Worm (Caenorhabditis elegans) whole organism, L1 larva: ENCODE measurements around the gene dpy-17.

Experiments
- C34B4.2 ChIP-seq: sonication (generic microtip); optimal IDR thresholded peaks from 2 replicates; lab custom pipeline; 2017; ENCODE audit warnings: mild to moderate bottlenecking, missing genetic modification characterization, missing compliant biosample characterization
- aha-1 ChIP-seq: fragments of 150-350 bp; optimal IDR thresholded peaks from 2 replicates; lab custom pipeline; 2014; ENCODE audit warnings: missing biosample characterization, missing genetic modification characterization
- alr-1 ChIP-seq: fragments of 200-800 bp; sonication (Bioruptor generic); optimal IDR thresholded peaks from 2 replicates; lab custom pipeline; 2018; ENCODE audit warnings: borderline replicate concordance, mild to moderate bottlenecking, missing genetic modification characterization, missing compliant biosample characterization
- blmp-1 ChIP-seq: fragments of 150-350 bp; optimal IDR thresholded peaks from 2 replicates; lab custom pipeline; 2014; ENCODE audit warnings: missing biosample characterization, missing genetic modification characterization
- ceh-63 ChIP-seq: fragments of 200-800 bp; sonication (Bioruptor generic); optimal IDR thresholded peaks from 2 replicates; lab custom pipeline; 2018; ENCODE audit warnings: mild to moderate bottlenecking, missing genetic modification characterization, missing compliant biosample characterization
- ceh-82 ChIP-seq, 3 experiments: fragments of 150-350 bp in 1 of 3; sonication (generic microtip) in 2 of 3; optimal IDR thresholded peaks; 2 replicates each; lab custom pipeline; 2014 to 2017; ENCODE audit warnings: missing biosample characterization in 3 of 3, missing genetic modification characterization in 3 of 3
- ceh-88 ChIP-seq: fragments of 200-800 bp; sonication (Bioruptor generic); IDR thresholded peaks from 2 replicates; pipeline ENCODE4 v1.3.6; 2022; ENCODE audit warnings: missing genetic modification characterization, missing compliant biosample characterization
- ceh-90 ChIP-seq: sonication (generic microtip); optimal IDR thresholded peaks from 2 replicates; lab custom pipeline; 2016; ENCODE audit warnings: missing genetic modification characterization, missing compliant biosample characterization
- egl-27 ChIP-seq, 2 experiments: fragments of 150-350 bp in 1 of 2; sonication (generic microtip); optimal IDR thresholded peaks; 3 replicates each; lab custom pipeline; 2017 to 2018; ENCODE audit warnings: missing biosample characterization in 2 of 2, missing genetic modification characterization in 2 of 2, missing genetic modification reagents in 2 of 2
- elt-3 ChIP-seq, 6 experiments: fragments of 150-350 bp in 1 of 6; sonication (generic microtip); optimal IDR thresholded peaks; 2 replicates each; lab custom pipeline; 2017 to 2018; ENCODE audit warnings: missing biosample characterization in 6 of 6, missing genetic modification characterization in 6 of 6, inconsistent platforms in 1 of 6
- ets-5 ChIP-seq: fragments of 200-800 bp; sonication (Bioruptor generic); IDR thresholded peaks from 2 replicates; pipeline ENCODE4 v1.3.6; 2022; ENCODE audit warnings: missing genetic modification characterization, missing compliant biosample characterization
- fos-1 ChIP-seq: fragments of 150-350 bp; optimal IDR thresholded peaks from 2 replicates; lab custom pipeline; 2014; ENCODE audit warnings: missing biosample characterization, missing genetic modification characterization
- irx-1 ChIP-seq: sonication (generic microtip); optimal IDR thresholded peaks from 2 replicates; lab custom pipeline; 2016; ENCODE audit warnings: missing genetic modification characterization, missing compliant biosample characterization
- lin-14 ChIP-seq: fragments of 200-800 bp; sonication (Bioruptor generic); optimal IDR thresholded peaks from 2 replicates; lab custom pipeline; 2018; ENCODE audit warnings: mild to moderate bottlenecking, missing genetic modification characterization, moderate library complexity, missing compliant biosample characterization
- lin-35 ChIP-seq, 2 experiments: fragments of 150-350 bp; optimal IDR thresholded peaks; 2 replicates each; lab custom pipeline; 2014; ENCODE audit warnings: missing biosample characterization in 2 of 2, missing genetic modification characterization in 2 of 2, missing genetic modification reagents in 2 of 2
- lin-39 ChIP-seq: fragments of 150-350 bp; optimal IDR thresholded peaks from 2 replicates; lab custom pipeline; 2014; ENCODE audit warnings: missing biosample characterization, missing genetic modification reagents, missing genetic modification characterization
- lsy-2 ChIP-seq, 2 experiments: fragments of 150-350 bp; optimal IDR thresholded peaks; 2 replicates each; lab custom pipeline; 2014; ENCODE audit warnings: missing biosample characterization in 2 of 2, missing genetic modification characterization in 2 of 2
- mab-9 ChIP-seq: fragments of 200-800 bp; sonication (Bioruptor generic); IDR thresholded peaks from 2 replicates; pipeline ENCODE4 v1.3.6; 2022; ENCODE audit warnings: missing genetic modification reagents, missing genetic modification characterization, missing compliant biosample characterization
- mdl-1 ChIP-seq, 2 experiments: fragments of 150-350 bp; optimal IDR thresholded peaks; 2 replicates each; lab custom pipeline; 2014 to 2017; ENCODE audit warnings: missing biosample characterization in 2 of 2, missing genetic modification characterization in 2 of 2, inconsistent platforms in 1 of 2
- mef-2 ChIP-seq: fragments of 150-350 bp; optimal IDR thresholded peaks from 2 replicates; lab custom pipeline; 2014; ENCODE audit warnings: missing biosample characterization, missing genetic modification characterization
- nhr-11 ChIP-seq: fragments of 150-350 bp; optimal IDR thresholded peaks from 2 replicates; lab custom pipeline; 2014; ENCODE audit warnings: missing biosample characterization, missing genetic modification characterization
- nhr-19 ChIP-seq: fragments of 200-800 bp; sonication (Bioruptor generic); conservative IDR thresholded peaks from 2 replicates; pipeline ENCODE4 v1.3.6; 2022; ENCODE audit warnings: missing genetic modification characterization, missing compliant biosample characterization
- nhr-20 ChIP-seq: sonication (generic microtip); optimal IDR thresholded peaks from 2 replicates; lab custom pipeline; 2016; ENCODE audit warnings: mild to moderate bottlenecking, missing genetic modification characterization, missing compliant biosample characterization
- nhr-237 ChIP-seq: fragments of 150-350 bp; optimal IDR thresholded peaks from 2 replicates; lab custom pipeline; 2014; ENCODE audit warnings: missing biosample characterization, missing genetic modification characterization
- nhr-47 ChIP-seq: sonication (generic microtip); optimal IDR thresholded peaks from 2 replicates; lab custom pipeline; 2016; ENCODE audit warnings: mild to moderate bottlenecking, missing genetic modification characterization, moderate library complexity, missing compliant biosample characterization
- nhr-71 ChIP-seq: sonication (generic microtip); optimal IDR thresholded peaks from 2 replicates; lab custom pipeline; 2016; ENCODE audit warnings: mild to moderate bottlenecking, missing genetic modification characterization, moderate library complexity, missing compliant biosample characterization
- nhr-77 ChIP-seq: fragments of 150-350 bp; optimal IDR thresholded peaks from 2 replicates; lab custom pipeline; 2014; ENCODE audit warnings: missing biosample characterization, missing genetic modification characterization
- nhr-85 ChIP-seq: sonication (generic microtip); peaks from one replicate; lab custom pipeline; 2016; ENCODE audit warnings: missing genetic modification characterization, inconsistent platforms, missing compliant biosample characterization
- pag-3 ChIP-seq: sonication (generic microtip); optimal IDR thresholded peaks from 2 replicates; lab custom pipeline; 2017; ENCODE audit warnings: missing genetic modification characterization, mild to moderate bottlenecking, missing compliant biosample characterization, antibody characterized with exemption, borderline replicate concordance; ENCODE audit not compliant: insufficient read depth
- pqm-1 ChIP-seq: sonication (generic microtip); optimal IDR thresholded peaks from 3 replicates; lab custom pipeline; 2017; ENCODE audit warnings: missing biosample characterization, missing genetic modification characterization
- rnt-1 ChIP-seq: sonication (generic microtip); optimal IDR thresholded peaks from 2 replicates; lab custom pipeline; 2016; ENCODE audit warnings: mild to moderate bottlenecking, missing genetic modification characterization, moderate library complexity, missing compliant biosample characterization
- snpc-4 ChIP-seq: fragments of 150-350 bp; optimal IDR thresholded peaks from 2 replicates; lab custom pipeline; 2014; ENCODE audit warnings: missing biosample characterization, missing genetic modification characterization
- snu-23 ChIP-seq: sonication (generic microtip); optimal IDR thresholded peaks from 2 replicates; lab custom pipeline; 2016; ENCODE audit warnings: missing genetic modification characterization, missing compliant biosample characterization
- tbx-2 ChIP-seq: sonication (generic microtip); optimal IDR thresholded peaks from 2 replicates; lab custom pipeline; 2016; ENCODE audit warnings: missing genetic modification characterization, missing compliant biosample characterization
- tlp-1 ChIP-seq: fragments of 150-350 bp; optimal IDR thresholded peaks from 2 replicates; lab custom pipeline; 2014; ENCODE audit warnings: missing biosample characterization, missing genetic modification characterization
- xbp-1 ChIP-seq: sonication (generic microtip); optimal IDR thresholded peaks from 2 replicates; lab custom pipeline; 2016; ENCODE audit warnings: missing genetic modification characterization, missing compliant biosample characterization
- zag-1 ChIP-seq: fragments of 150-350 bp; optimal IDR thresholded peaks from 2 replicates; lab custom pipeline; 2014; ENCODE audit warnings: missing biosample characterization, missing genetic modification characterization
- ztf-11 ChIP-seq, 2 experiments: sonication (generic microtip); optimal IDR thresholded peaks; 2 replicates each; lab custom pipeline; 2016 to 2017; ENCODE audit warnings: missing genetic modification characterization in 2 of 2, missing biosample characterization in 1 of 2, missing compliant biosample characterization in 1 of 2

dpy-17 gene

ce11 chrIII:5092345-5092744, 14.8 kb upstream of the dpy-17 start:
- TF ChIP-seq ceh-88 (GFP tag; lab: Robert Waterston, UW) (no peak), lin-39 (no peak), pqm-1 (no peak), lsy-2 (tag; optimal IDR thresholded peaks at IDR 0.05; lab: Kevin White, UChicago) (no peak), tlp-1 (tag; lab: Kevin White, UChicago) (no peak), nhr-11 (no peak), zag-1 (tag; lab: Kevin White, UChicago) (no peak), fos-1 (tag; lab: Kevin White, UChicago) (no peak), ets-5 (GFP tag; lab: Robert Waterston, UW) (no peak), snu-23 (GFP tag; lab: Kevin White, UChicago) (no peak), C34B4.2 (no peak), ceh-82 (tag; optimal IDR thresholded peaks at IDR 0.05; lab: Kevin White, UChicago) (no peak), pag-3 (no peak)

DNA sequence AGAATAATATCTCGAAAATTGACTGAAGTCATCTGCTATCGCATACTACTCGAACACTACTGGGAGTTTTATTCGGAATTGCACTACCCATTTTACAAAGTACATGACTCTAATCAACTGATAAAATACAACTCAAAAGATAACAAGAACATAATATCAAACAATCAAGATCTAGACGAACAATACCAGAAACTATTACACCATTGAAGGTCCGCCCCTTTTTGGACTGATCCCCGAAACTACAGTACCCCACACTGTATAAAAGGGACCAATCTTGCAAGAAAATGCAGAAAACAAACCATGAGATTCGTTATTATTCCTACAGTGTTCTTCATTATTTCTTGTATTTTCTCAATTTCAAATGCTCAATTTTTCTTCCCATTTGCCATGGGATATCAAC, 12.6 kb upstream of the dpy-17 start, which contains the start of gene F54D8.10:
Gene F54D8.10, plus strand, starts transcription at position 301 of the 400 bp plus-strand sequence.
- TF ChIP-seq pqm-1 (no peak), nhr-47 (tag; lab: Kevin White, UChicago) (no peak), alr-1 (tag; lab: Kevin White, UChicago) (no peak), mef-2 (tag; lab: Kevin White, UChicago) (no peak)

ce11 chrIII:5096741-5097140, 10.4 kb upstream of the dpy-17 start:
- TF ChIP-seq ceh-63 (GFP tag; lab: Kevin White, UChicago) (no peak), mdl-1 (tag; optimal IDR thresholded peaks at IDR 0.05; lab: Kevin White, UChicago) (no peak), nhr-71 (tag; lab: Kevin White, UChicago) (peak; percentile 43), tbx-2 (tag; lab: Kevin White, UChicago) (peak; percentile 10), ztf-11 (tag; optimal IDR thresholded peaks at IDR 0.05; lab: Kevin White, UChicago) (no peak), nhr-19 (GFP tag; lab: Robert Waterston, UW) (peak; percentile 30), lin-14 (GFP tag; lab: Kevin White, UChicago) (peak; percentile 29), nhr-85 (tag; lab: Kevin White, UChicago) (peak; percentile 60), snu-23 (GFP tag; lab: Kevin White, UChicago) (peak; percentile 13), pag-3 (no peak), blmp-1 (peak; percentile 84), elt-3 (tag; optimal IDR thresholded peaks at IDR 0.05; lab: Kevin White, UChicago) (peak in 5 of 6 experiments; percentile 55 to 87 (median 82)), nhr-20 (tag; lab: Kevin White, UChicago) (peak; percentile 67)

DNA sequence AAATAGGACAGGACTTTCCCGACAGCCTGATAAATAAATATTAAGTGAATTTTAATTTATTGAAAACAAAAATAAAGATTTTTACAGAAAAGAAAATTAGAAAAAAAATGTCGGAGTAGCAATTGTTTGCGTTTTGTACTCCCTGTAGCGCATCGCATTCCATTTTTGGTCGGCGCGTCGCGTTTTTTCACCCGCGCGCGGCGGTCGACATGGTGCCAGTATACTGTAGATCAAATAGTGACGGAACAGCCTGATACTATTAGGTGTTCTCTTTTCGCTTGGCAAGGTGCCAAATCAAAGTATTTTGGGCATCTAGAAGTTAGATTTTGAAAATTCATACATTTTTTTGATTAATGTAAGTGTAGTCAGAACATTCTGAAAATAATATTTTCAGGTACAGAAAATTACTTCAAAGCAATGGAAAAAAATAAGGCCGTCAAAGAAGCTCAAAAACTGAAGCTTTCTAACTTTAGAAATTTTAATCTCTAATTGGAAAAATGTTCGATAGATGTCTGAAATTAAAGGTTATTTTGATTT, 8.3 kb upstream of the dpy-17 start:
- TF ChIP-seq pqm-1 (no peak), nhr-11 (no peak), mef-2 (tag; lab: Kevin White, UChicago) (no peak), nhr-77 (tag; lab: Kevin White, UChicago) (no peak), elt-3 (tag; optimal IDR thresholded peaks at IDR 0.05; lab: Kevin White, UChicago) (no peak), ceh-82 (tag; optimal IDR thresholded peaks at IDR 0.05; lab: Kevin White, UChicago) (no peak), xbp-1 (tag; lab: Kevin White, UChicago) (no peak), tlp-1 (tag; lab: Kevin White, UChicago) (no peak), aha-1 (no peak), egl-27 (tag; optimal IDR thresholded peaks at IDR 0.05; lab: Kevin White, UChicago) (no peak), mab-9 (no peak), rnt-1 (no peak), lin-35 (GFP tag; optimal IDR thresholded peaks at IDR 0.05; lab: Kevin White, UChicago) (no peak), irx-1 (no peak), snpc-4 (tag; lab: Kevin White, UChicago) (no peak), ceh-90 (tag; lab: Kevin White, UChicago) (no peak), nhr-85 (tag; lab: Kevin White, UChicago) (no peak), nhr-237 (tag; lab: Kevin White, UChicago) (no peak), nhr-19 (GFP tag; lab: Robert Waterston, UW) (no peak)
